Worm (Caenorhabditis elegans) whole organism, young adult: ENCODE measurements around the gene F26F12.8.
A peak's percentile ranks its signal among the peaks of the same experiment; 100 is the strongest.

Experiments used
- B0019.2 ChIP-seq: fragments of 200-800 bp; sonication (Bioruptor generic); conservative IDR thresholded peaks from 2 replicates; pipeline ENCODE4 v1.3.6; 2022; ENCODE audit warnings: missing genetic modification reagents, missing genetic modification characterization, missing compliant biosample characterization
- F10E7.11 ChIP-seq: sonication (generic microtip); optimal IDR thresholded peaks from 2 replicates; lab custom pipeline; 2017; ENCODE audit warnings: mild to moderate bottlenecking, missing genetic modification characterization, moderate library complexity, missing compliant biosample characterization
- F23B12.7 ChIP-seq: sonication (generic microtip); optimal IDR thresholded peaks from 2 replicates; lab custom pipeline; 2017; ENCODE audit warnings: missing genetic modification characterization, mild to moderate bottlenecking, missing compliant biosample characterization, antibody characterized with exemption, moderate library complexity; ENCODE audit not compliant: insufficient read depth
- F37B4.10 ChIP-seq: fragments of 200-800 bp; sonication (Bioruptor generic); IDR thresholded peaks from 2 replicates; pipeline ENCODE4 v1.3.6; 2022; ENCODE audit warnings: missing genetic modification characterization, missing compliant biosample characterization
- K11D2.4 ChIP-seq: fragments of 200-800 bp; sonication (Bioruptor generic); IDR thresholded peaks from 2 replicates; pipeline ENCODE4 v1.3.6; 2022; ENCODE audit warnings: missing genetic modification reagents, missing genetic modification characterization, missing compliant biosample characterization
- K12H6.12 ChIP-seq: fragments of 200-800 bp; sonication (Bioruptor generic); optimal IDR thresholded peaks from 2 replicates; lab custom pipeline; 2018; ENCODE audit warnings: mild to moderate bottlenecking, missing genetic modification characterization, missing compliant biosample characterization
- T07F8.4 ChIP-seq: sonication (generic microtip); optimal IDR thresholded peaks from 2 replicates; lab custom pipeline; 2016; ENCODE audit warnings: mild to moderate bottlenecking, missing genetic modification characterization, moderate library complexity, missing compliant biosample characterization
- Y53F4B.3 ChIP-seq: fragments of 200-800 bp; sonication (Bioruptor generic); IDR thresholded peaks from 2 replicates; pipeline ENCODE4 v1.3.6; 2022; ENCODE audit warnings: missing genetic modification reagents, missing genetic modification characterization, missing compliant biosample characterization
- Y53G8AR.9 ChIP-seq: fragments of 200-800 bp; sonication (Bioruptor generic); conservative IDR thresholded peaks from 2 replicates; pipeline ENCODE4 v1.3.6; 2022; ENCODE audit warnings: missing genetic modification reagents, missing genetic modification characterization, missing compliant biosample characterization
- ama-1 ChIP-seq, 3 experiments: fragments of 150-350 bp in 1 of 3; sonication (generic microtip) in 2 of 3; optimal IDR thresholded peaks; 2 replicates each; lab custom pipeline; 2014 to 2018; ENCODE audit warnings: missing biosample characterization in 2 of 3, missing genetic modification characterization in 2 of 3, missing genetic modification reagents in 2 of 3
- aptf-3 ChIP-seq: fragments of 200-800 bp; sonication (Bioruptor generic); IDR thresholded peaks from 2 replicates; pipeline ENCODE4 v1.3.6; 2022; ENCODE audit warnings: missing genetic modification characterization, missing compliant biosample characterization
- bed-2 ChIP-seq: fragments of 200-800 bp; sonication (Bioruptor generic); IDR thresholded peaks from 2 replicates; pipeline ENCODE4 v1.3.6; 2022; ENCODE audit warnings: missing genetic modification reagents, missing genetic modification characterization, missing compliant biosample characterization
- cebp-1 ChIP-seq, 2 experiments: fragments of 200-800 bp in 1 of 2; sonication (Bioruptor generic) in 1 of 2; sonication (generic microtip) in 1 of 2; IDR thresholded peaks in 1 of 2; optimal IDR thresholded peaks in 1 of 2; 2 replicates each; pipeline versions ENCODE4 v1.3.6 to Lab custom; 2017 to 2022; ENCODE audit warnings: missing compliant biosample characterization in 2 of 2, missing genetic modification characterization in 2 of 2, mild to moderate bottlenecking in 1 of 2, missing genetic modification reagents in 1 of 2, moderate library complexity in 1 of 2
- ceh-79 ChIP-seq: sonication (generic microtip); optimal IDR thresholded peaks from 2 replicates; lab custom pipeline; 2017; ENCODE audit warnings: mild to moderate bottlenecking, missing genetic modification characterization, missing compliant biosample characterization
- chd-7 ChIP-seq: sonication (generic microtip); optimal IDR thresholded peaks from 2 replicates; lab custom pipeline; 2016; ENCODE audit warnings: mild to moderate bottlenecking, missing genetic modification characterization, moderate library complexity, missing compliant biosample characterization
- die-1 ChIP-seq: sonication (generic microtip); optimal IDR thresholded peaks from 2 replicates; lab custom pipeline; 2016; ENCODE audit warnings: missing genotype, mild to moderate bottlenecking, missing genetic modification characterization, missing compliant biosample characterization
- egrh-3 ChIP-seq: fragments of 200-800 bp; sonication (Bioruptor generic); IDR thresholded peaks from 2 replicates; pipeline ENCODE4 v1.3.6; 2022; ENCODE audit warnings: missing genetic modification reagents, missing genetic modification characterization, missing compliant biosample characterization
- ekl-4 ChIP-seq: fragments of 200-800 bp; sonication (Bioruptor generic); IDR thresholded peaks from 2 replicates; pipeline ENCODE4 v1.3.6; 2022; ENCODE audit warnings: missing genetic modification reagents, missing genetic modification characterization, missing compliant biosample characterization
- let-526 ChIP-seq: fragments of 200-800 bp; sonication (Bioruptor generic); IDR thresholded peaks from 2 replicates; pipeline ENCODE4 v1.3.6; 2022; ENCODE audit warnings: missing genetic modification reagents, missing genetic modification characterization, missing compliant biosample characterization
- let-607 ChIP-seq, 2 experiments: fragments of 200-800 bp in 1 of 2; sonication (Bioruptor generic) in 1 of 2; sonication (generic microtip) in 1 of 2; optimal IDR thresholded peaks; 2 replicates each; lab custom pipeline; 2016 to 2018; ENCODE audit warnings: mild to moderate bottlenecking in 2 of 2, missing compliant biosample characterization in 2 of 2, missing genetic modification characterization in 2 of 2, moderate library complexity in 2 of 2, missing genotype in 1 of 2
- lsy-27 ChIP-seq: sonication (generic microtip); optimal IDR thresholded peaks from 2 replicates; lab custom pipeline; 2017; ENCODE audit warnings: missing genetic modification characterization, mild to moderate bottlenecking, missing compliant biosample characterization, antibody characterized with exemption, missing genotype, borderline replicate concordance; ENCODE audit not compliant: insufficient read depth
- madf-10 ChIP-seq: sonication (generic microtip); optimal IDR thresholded peaks from 2 replicates; lab custom pipeline; 2016; ENCODE audit warnings: mild to moderate bottlenecking, missing genetic modification characterization, missing compliant biosample characterization
- mcd-1 ChIP-seq: fragments of 200-800 bp; sonication (Bioruptor generic); IDR thresholded peaks from 2 replicates; pipeline ENCODE4 v1.3.6; 2022; ENCODE audit warnings: missing genetic modification reagents, missing genetic modification characterization, missing compliant biosample characterization
- mxl-1 ChIP-seq: sonication (generic microtip); optimal IDR thresholded peaks from 2 replicates; lab custom pipeline; 2016; ENCODE audit warnings: missing genetic modification characterization, missing compliant biosample characterization
- pbrm-1 ChIP-seq: fragments of 200-800 bp; sonication (Bioruptor generic); IDR thresholded peaks from 2 replicates; pipeline ENCODE4 v1.3.6; 2022; ENCODE audit warnings: missing genetic modification reagents, missing genetic modification characterization, missing compliant biosample characterization
- rec-8 ChIP-seq, 2 experiments: sonication (generic microtip); optimal IDR thresholded peaks; 2 replicates each; lab custom pipeline; 2016; ENCODE audit warnings: mild to moderate bottlenecking in 2 of 2, missing genetic modification characterization in 2 of 2, missing genetic modification reagents in 2 of 2, missing genotype in 2 of 2, missing biosample characterization in 1 of 2, missing compliant biosample characterization in 1 of 2, moderate library complexity in 1 of 2
- repo-1 ChIP-seq: sonication (generic microtip); optimal IDR thresholded peaks from 2 replicates; lab custom pipeline; 2017; ENCODE audit warnings: mild to moderate bottlenecking, missing genetic modification characterization, missing compliant biosample characterization
- snpc-4 ChIP-seq, 5 experiments: fragments of 150-350 bp in 1 of 5; sonication (generic microtip) in 4 of 5; optimal IDR thresholded peaks; 2 replicates each; lab custom pipeline; 2014 to 2018; ENCODE audit warnings: missing genetic modification characterization in 5 of 5, missing biosample characterization in 3 of 5, antibody characterized with exemption in 2 of 5, mild to moderate bottlenecking in 2 of 5, missing compliant biosample characterization in 2 of 5, missing genotype in 2 of 5, moderate library complexity in 2 of 5, missing genetic modification reagents in 1 of 5
- somi-1 ChIP-seq: fragments of 200-800 bp; sonication (Bioruptor generic); optimal IDR thresholded peaks from 2 replicates; lab custom pipeline; 2018; ENCODE audit warnings: mild to moderate bottlenecking, missing genetic modification characterization, missing compliant biosample characterization
- ztf-18 ChIP-seq: sonication (generic microtip); optimal IDR thresholded peaks from 2 replicates; lab custom pipeline; 2016; ENCODE audit warnings: missing genotype, mild to moderate bottlenecking, missing genetic modification characterization, missing compliant biosample characterization
- ztf-22 ChIP-seq: fragments of 200-800 bp; sonication (Bioruptor generic); optimal IDR thresholded peaks from 2 replicates; lab custom pipeline; 2018; ENCODE audit warnings: mild to moderate bottlenecking, missing genetic modification characterization, moderate library complexity, missing compliant biosample characterization
- ztf-26 ChIP-seq: sonication (generic microtip); optimal IDR thresholded peaks from 2 replicates; lab custom pipeline; 2017; ENCODE audit warnings: missing genetic modification characterization, missing compliant biosample characterization
- ztf-28 ChIP-seq: fragments of 200-800 bp; sonication (Bioruptor generic); IDR thresholded peaks from 2 replicates; pipeline ENCODE4 v1.3.6; 2022; ENCODE audit warnings: missing genetic modification reagents, missing genetic modification characterization, missing compliant biosample characterization

F26F12.8 gene

ce11 chrV:5845669-5846189 lies 16.6 kb downstream of the F26F12.8 start, which contains the start of gene F26F12.3 (continued):
- TF ChIP-seq F23B12.7 (tag; lab: Kevin White, UChicago) (no peak), ztf-18 (tag; lab: Kevin White, UChicago) (peak; percentile 55), bed-2 (GFP tag; lab: Robert Waterston, UW) (no peak), lsy-27 (tag; lab: Kevin White, UChicago) (no peak), ztf-26 (tag; lab: Kevin White, UChicago) (peak; percentile 64), F37B4.10 (GFP tag; lab: Robert Waterston, UW) (no peak), die-1 (tag; lab: Kevin White, UChicago) (peak; percentile 47), let-526 (GFP tag; lab: Robert Waterston, UW) (0 out of 2 replicates have a peak, but pooled peaks have one; percentile 39), let-607 (tag; optimal IDR thresholded peaks at IDR 0.05; lab: Kevin White, UChicago) (peak in 1 of 2 experiments; percentile 13), madf-10 (tag; lab: Kevin White, UChicago) (peak; percentile 47), mcd-1 (peak; percentile 50; the same call in 1 of the 2 replicates), B0019.2 (no peak), K11D2.4 (GFP tag; lab: Robert Waterston, UW) (peak; percentile 84), pbrm-1 (GFP tag; lab: Robert Waterston, UW) (peak; percentile 51; the same call in 1 of the 2 replicates), repo-1 (tag; lab: Kevin White, UChicago) (peak; percentile 4), egrh-3 (peak; percentile 62; the same call in 1 of the 2 replicates), ekl-4 (GFP tag; lab: Robert Waterston, UW) (0 out of 2 replicates have a peak, but pooled peaks have one; percentile 20), Y53G8AR.9 (peak; percentile 49; the same call in 1 of the 2 replicates), K12H6.12 (tag; lab: Kevin White, UChicago) (peak; percentile 74), rec-8 (tag; optimal IDR thresholded peaks at IDR 0.05; lab: Kevin White, UChicago) (no peak), ceh-79 (no peak), ama-1 (optimal IDR thresholded peaks at IDR 0.05; lab: Kevin White, UChicago) (no peak), ama-1 (GFP tag; optimal IDR thresholded peaks at IDR 0.05; lab: Kevin White, UChicago) (no peak), somi-1 (GFP tag; lab: Kevin White, UChicago) (peak; percentile 32), F10E7.11 (tag; lab: Kevin White, UChicago) (no peak), ztf-28 (GFP tag; lab: Robert Waterston, UW) (no peak), snpc-4 (GFP tag; optimal IDR thresholded peaks at IDR 0.05; lab: Kevin White, UChicago) (peak; percentile 34), snpc-4 (tag; optimal IDR thresholded peaks at IDR 0.05; lab: Kevin White, UChicago) (peak; percentile 8 to 36 (median 18)), T07F8.4 (tag; lab: Kevin White, UChicago) (no peak), cebp-1 (GFP tag; IDR thresholded peaks at IDR 0.05; lab: Robert Waterston, UW) (no peak), cebp-1 (tag; optimal IDR thresholded peaks at IDR 0.05; lab: Kevin White, UChicago) (peak; percentile 84), chd-7 (tag; lab: Kevin White, UChicago) (peak; percentile 75)

ce11 chrV:5845162-5845561 lies 17.2 kb downstream of the F26F12.8 start:
- TF ChIP-seq mxl-1 (tag; lab: Kevin White, UChicago), result no peak
- 0 out of 2 replicates have a peak, but pooled peaks have one; percentile 17 for TF ChIP-seq K11D2.4 (GFP tag; lab: Robert Waterston, UW)
- no peak for TF ChIP-seq ztf-22 (GFP tag; lab: Kevin White, UChicago)
- no peak for TF ChIP-seq Y53F4B.3 (GFP tag; lab: Robert Waterston, UW)
- TF ChIP-seq aptf-3 (GFP tag; lab: Robert Waterston, UW), result no peak
- TF ChIP-seq egrh-3, result 0 out of 2 replicates have a peak, but pooled peaks have one; percentile 19
- TF ChIP-seq, all 124 proteins: peak for 2
